Fruit fly (Drosophila melanogaster) whole organism, embryonic: ENCODE results near the gene CG43658.

Experiments used
- B-H1 ChIP-seq: fragments of 200-800 bp; sonication (Bioruptor generic); IDR thresholded peaks from 3 replicates; pipeline ENCODE4 v1.3.6; 2022; ENCODE audit warnings: missing biosample characterization, missing genetic modification characterization
- CG1024 ChIP-seq: fragments of 200-800 bp; sonication (Bioruptor generic); IDR thresholded peaks from 2 replicates; pipeline ENCODE4 v1.3.6; 2022; ENCODE audit warnings: missing biosample characterization, missing genetic modification characterization
- CG10267 ChIP-seq: fragments of 200-800 bp; sonication (Bioruptor generic); optimal IDR thresholded peaks from 2 replicates; lab custom pipeline; 2018; ENCODE audit warnings: missing biosample characterization, mild to moderate bottlenecking, missing genetic modification characterization, moderate library complexity
- CG12299 ChIP-seq: fragments of 200-800 bp; sonication (Bioruptor generic); optimal IDR thresholded peaks from 2 replicates; lab custom pipeline; 2018; ENCODE audit warnings: missing biosample characterization, mild to moderate bottlenecking, missing genetic modification characterization
- CG13296 ChIP-seq: fragments of 200-800 bp; sonication (Bioruptor generic); optimal IDR thresholded peaks from 3 replicates; lab custom pipeline; 2018; ENCODE audit warnings: missing biosample characterization, mild to moderate bottlenecking, missing genetic modification characterization
- CG13424 ChIP-seq: fragments of 200-800 bp; sonication (Bioruptor generic); optimal IDR thresholded peaks from 2 replicates; lab custom pipeline; 2019; ENCODE audit warnings: missing biosample characterization, mild to moderate bottlenecking, missing genetic modification characterization, moderate library complexity
- CG14710 ChIP-seq: fragments of 200-800 bp; sonication (Bioruptor generic); optimal IDR thresholded peaks from 3 replicates; lab custom pipeline; 2019; ENCODE audit warnings: missing biosample characterization, mild to moderate bottlenecking, missing genetic modification characterization, moderate library complexity
- CG15269 ChIP-seq: fragments of 200-800 bp; sonication (Bioruptor generic); optimal IDR thresholded peaks from 2 replicates; lab custom pipeline; 2018; ENCODE audit warnings: missing biosample characterization, mild to moderate bottlenecking, missing genetic modification characterization, moderate library complexity
- CG1603 ChIP-seq: fragments of 200-800 bp; sonication (Bioruptor generic); optimal IDR thresholded peaks from 2 replicates; lab custom pipeline; 2019; ENCODE audit warnings: missing biosample characterization, mild to moderate bottlenecking, missing genetic modification characterization, moderate library complexity
- CG17328 ChIP-seq: fragments of 200-800 bp; sonication (Bioruptor generic); IDR thresholded peaks from 2 replicates; pipeline ENCODE4 v1.3.6; 2022; ENCODE audit warnings: missing biosample characterization, missing genetic modification characterization
- CG18262 ChIP-seq: fragments of 200-800 bp; optimal IDR thresholded peaks from 3 replicates; lab custom pipeline; 2019; ENCODE audit warnings: missing biosample characterization, mild to moderate bottlenecking, missing genetic modification characterization, moderate library complexity
- CG32532 ChIP-seq: fragments of 200-800 bp; sonication (Bioruptor generic); IDR thresholded peaks from 2 replicates; pipeline ENCODE4 v1.3.6; 2022; ENCODE audit warnings: missing biosample characterization, missing genetic modification characterization
- CG6175 ChIP-seq: fragments of 200-800 bp; sonication (Bioruptor generic); IDR thresholded peaks from 3 replicates; pipeline ENCODE4 v1.3.6; 2022; ENCODE audit warnings: missing biosample characterization, missing genetic modification characterization
- CG6654 ChIP-seq: fragments of 200-800 bp; sonication (Bioruptor generic); optimal IDR thresholded peaks from 2 replicates; lab custom pipeline; 2017; ENCODE audit warnings: missing biosample characterization, mild to moderate bottlenecking, missing genetic modification characterization
- CG6791 ChIP-seq: fragments of 200-800 bp; sonication (Bioruptor generic); IDR thresholded peaks from 3 replicates; pipeline ENCODE4 v1.3.6; 2022; ENCODE audit warnings: missing biosample characterization, missing genetic modification characterization; ENCODE audit not compliant: partially characterized antibody
- CG7786 ChIP-seq: fragments of 200-800 bp; sonication (Bioruptor generic); optimal IDR thresholded peaks from 2 replicates; lab custom pipeline; 2016; ENCODE audit warnings: missing biosample characterization, missing genetic modification characterization
- CG7928 ChIP-seq: fragments of 200-800 bp; sonication (Bioruptor generic); optimal IDR thresholded peaks from 2 replicates; lab custom pipeline; 2017; ENCODE audit warnings: missing biosample characterization, mild to moderate bottlenecking, missing genetic modification characterization
- CG9932 ChIP-seq: fragments of 200-800 bp; sonication (Bioruptor generic); IDR thresholded peaks from 2 replicates; pipeline ENCODE4 v1.3.6; 2022; ENCODE audit warnings: missing biosample characterization, missing genetic modification characterization
- Dad ChIP-seq: fragments of 200-800 bp; sonication (Bioruptor generic); optimal IDR thresholded peaks from 3 replicates; lab custom pipeline; 2016; ENCODE audit warnings: missing biosample characterization, missing genetic modification characterization
- Dp ChIP-seq: fragments of 200-800 bp; sonication (Bioruptor generic); optimal IDR thresholded peaks from 2 replicates; lab custom pipeline; 2018; ENCODE audit warnings: missing biosample characterization, mild to moderate bottlenecking, missing genetic modification characterization, moderate library complexity
- H15 ChIP-seq: fragments of 200-800 bp; sonication (Bioruptor generic); IDR thresholded peaks from 3 replicates; pipeline ENCODE4 v1.3.6; 2022; ENCODE audit warnings: missing biosample characterization, missing genetic modification characterization
- HLH4C ChIP-seq: fragments of 200-800 bp; sonication (Bioruptor generic); IDR thresholded peaks from 3 replicates; pipeline ENCODE4 v1.3.6; 2022; ENCODE audit warnings: missing biosample characterization, missing genetic modification characterization; ENCODE audit not compliant: partially characterized antibody
- Hey ChIP-seq: fragments of 200-800 bp; sonication (Bioruptor generic); optimal IDR thresholded peaks from 3 replicates; lab custom pipeline; 2018; ENCODE audit warnings: missing biosample characterization, mild to moderate bottlenecking, missing genetic modification characterization
- Lim3 ChIP-seq: fragments of 200-800 bp; sonication (Bioruptor generic); IDR thresholded peaks from 2 replicates; pipeline ENCODE4 v1.3.6; 2022; ENCODE audit warnings: missing biosample characterization, missing genetic modification characterization
- Meics ChIP-seq: fragments of 200-800 bp; sonication (Bioruptor generic); optimal IDR thresholded peaks from 2 replicates; lab custom pipeline; 2017; ENCODE audit warnings: missing biosample characterization, mild to moderate bottlenecking, missing genetic modification characterization
- NFAT ChIP-seq: fragments of 200-800 bp; sonication (Bioruptor generic); IDR thresholded peaks from 2 replicates; pipeline ENCODE4 v1.3.6; 2022; ENCODE audit warnings: missing biosample characterization, missing genetic modification characterization
- Oaz ChIP-seq: fragments of 200-800 bp; sonication (Bioruptor generic); IDR thresholded peaks from 2 replicates; pipeline ENCODE4 v1.3.6; 2022; ENCODE audit warnings: missing biosample characterization, missing genetic modification characterization
- Poxn ChIP-seq: fragments of 200-800 bp; sonication (Bioruptor generic); IDR thresholded peaks from 2 replicates; pipeline ENCODE4 v1.3.6; 2022; ENCODE audit warnings: missing biosample characterization, missing genetic modification characterization
- TFAM ChIP-seq: fragments of 200-800 bp; sonication (Bioruptor generic); optimal IDR thresholded peaks from 2 replicates; lab custom pipeline; 2017; ENCODE audit warnings: missing biosample characterization, missing genetic modification characterization, inconsistent platforms
- dati ChIP-seq: fragments of 200-800 bp; sonication (Bioruptor generic); IDR thresholded peaks from 2 replicates; pipeline ENCODE4 v1.3.6; 2022; ENCODE audit warnings: missing biosample characterization, missing genetic modification characterization
- dpn ChIP-seq, 2 experiments: fragments of 200-800 bp; sonication (Bioruptor generic); optimal IDR thresholded peaks; 3 replicates each; lab custom pipeline; 2016; ENCODE audit warnings: missing biosample characterization in 2 of 2, missing genetic modification characterization in 2 of 2
- eve ChIP-seq, 2 experiments: fragments of >200 bp; optimal IDR thresholded peaks; 2 replicates each; lab custom pipeline; 2017; ENCODE audit warnings: missing biosample characterization in 2 of 2, missing genetic modification characterization in 2 of 2
- fu2 ChIP-seq: fragments of 200-800 bp; sonication (Bioruptor generic); optimal IDR thresholded peaks from 2 replicates; lab custom pipeline; 2016; ENCODE audit warnings: missing biosample characterization, missing genetic modification characterization
- gfzf ChIP-seq: fragments of 200-800 bp; sonication (Bioruptor generic); optimal IDR thresholded peaks from 2 replicates; lab custom pipeline; 2016; ENCODE audit warnings: missing biosample characterization, mild to moderate bottlenecking, missing genetic modification characterization, moderate library complexity
- hbn ChIP-seq: fragments of 200-800 bp; sonication (Bioruptor generic); IDR thresholded peaks from 2 replicates; pipeline ENCODE4 v1.3.6; 2022; ENCODE audit warnings: missing biosample characterization, missing genetic modification characterization; ENCODE audit not compliant: partially characterized antibody
- inv ChIP-seq: fragments of 200-800 bp; sonication (Bioruptor generic); IDR thresholded peaks from 2 replicates; pipeline ENCODE4 v1.3.6; 2022; ENCODE audit warnings: missing biosample characterization, missing genetic modification characterization; ENCODE audit not compliant: partially characterized antibody
- lilli ChIP-seq: fragments of 200-800 bp; sonication (Bioruptor generic); optimal IDR thresholded peaks from 3 replicates; lab custom pipeline; 2016; ENCODE audit warnings: missing biosample characterization, missing genetic modification characterization
- nmo ChIP-seq: fragments of 200-800 bp; sonication (Bioruptor generic); optimal IDR thresholded peaks from 2 replicates; lab custom pipeline; 2018; ENCODE audit warnings: missing biosample characterization, mild to moderate bottlenecking, missing genetic modification characterization, moderate library complexity
- nom ChIP-seq: fragments of 200-800 bp; sonication (Bioruptor generic); optimal IDR thresholded peaks from 2 replicates; lab custom pipeline; 2017; ENCODE audit warnings: missing biosample characterization, missing genetic modification characterization, mild to moderate bottlenecking, moderate library complexity, missing genetic modification reagents
- pho ChIP-seq: fragments of 200-800 bp; sonication (Bioruptor generic); optimal IDR thresholded peaks from 2 replicates; lab custom pipeline; 2016; ENCODE audit warnings: missing biosample characterization, missing genetic modification characterization
- sob ChIP-seq: fragments of 200-800 bp; sonication (Bioruptor generic); IDR thresholded peaks from 2 replicates; pipeline ENCODE4 v1.3.6; 2022; ENCODE audit warnings: missing biosample characterization, missing genetic modification characterization
- tio ChIP-seq: fragments of 200-800 bp; sonication (Bioruptor generic); optimal IDR thresholded peaks from 2 replicates; lab custom pipeline; 2017; ENCODE audit warnings: missing biosample characterization, missing genetic modification characterization, inconsistent platforms
- tna ChIP-seq: fragments of 200-800 bp; sonication (Bioruptor generic); IDR thresholded peaks from 2 replicates; pipeline ENCODE4 v1.3.6; 2022; ENCODE audit warnings: missing biosample characterization, missing genetic modification characterization; ENCODE audit not compliant: partially characterized antibody
- trh ChIP-seq: fragments of 200-800 bp; sonication (Bioruptor generic); optimal IDR thresholded peaks from 2 replicates; lab custom pipeline; 2016; ENCODE audit warnings: missing biosample characterization, missing genetic modification characterization
- unc-4 ChIP-seq: fragments of 200-800 bp; sonication (Bioruptor generic); IDR thresholded peaks from 2 replicates; pipeline ENCODE4 v1.3.6; 2022; ENCODE audit warnings: missing biosample characterization, missing genetic modification characterization; ENCODE audit not compliant: partially characterized antibody
- vnd ChIP-seq: fragments of 200-800 bp; sonication (Bioruptor generic); IDR thresholded peaks from 3 replicates; pipeline ENCODE4 v1.3.6; 2022; ENCODE audit warnings: missing biosample characterization, missing genetic modification characterization; ENCODE audit not compliant: partially characterized antibody
- wek ChIP-seq: fragments of 200-800 bp; sonication (Bioruptor generic); optimal IDR thresholded peaks from 3 replicates; lab custom pipeline; 2018; ENCODE audit warnings: missing biosample characterization, mild to moderate bottlenecking, missing genetic modification characterization, moderate library complexity

The CG43658 gene

DNA sequence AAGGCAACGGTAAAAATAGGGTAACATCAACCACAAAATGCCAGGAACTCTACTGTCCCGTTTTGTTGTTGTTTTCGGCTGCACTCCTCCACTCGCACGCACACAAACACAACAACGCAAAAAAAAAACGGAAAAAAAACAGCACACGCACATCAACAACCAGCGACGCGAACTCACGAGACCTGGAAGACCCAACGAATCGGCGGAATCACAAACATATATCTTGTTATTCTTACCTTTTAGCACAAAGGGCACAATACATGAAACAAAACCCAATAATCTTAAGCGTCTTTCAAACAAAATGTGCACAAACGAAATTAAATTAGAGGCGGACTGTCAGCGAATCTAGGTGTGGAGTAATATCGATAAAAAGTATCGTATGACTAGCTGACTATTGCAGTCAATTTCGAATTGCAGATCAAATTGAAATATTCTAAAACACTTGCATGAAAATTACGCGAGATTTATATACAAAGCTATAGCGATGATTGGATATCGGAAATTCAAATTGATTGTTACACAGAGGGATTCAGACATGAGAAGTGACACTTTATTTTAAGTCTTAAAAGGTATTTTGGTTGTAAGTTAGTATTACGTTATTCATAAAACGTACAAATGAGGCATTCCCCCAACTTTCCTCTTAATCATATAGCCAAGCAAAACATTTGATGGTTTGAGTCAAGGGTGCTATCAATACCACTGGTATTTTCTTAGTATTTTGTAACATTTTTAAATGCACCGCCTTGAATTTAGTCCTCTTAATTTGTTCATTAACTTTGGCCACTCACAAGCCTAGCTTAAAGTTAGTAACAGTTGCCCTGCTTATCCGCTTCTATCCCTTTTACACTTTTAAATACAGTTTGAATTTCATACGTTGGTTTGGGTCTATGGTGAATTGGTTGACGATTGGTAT lies 18.1 kb upstream of the CG43658 start, which contains the start of gene Ankle2 (continued):
- TF ChIP-seq fu2 (no peak), CG6654 (GFP tag; lab: Kevin White, UChicago) (peak; percentile 42), CG7786 (GFP tag; lab: Kevin White, UChicago) (no peak), Meics (GFP tag; lab: Kevin White, UChicago) (no peak), Dp (GFP tag; lab: Kevin White, UChicago) (peak; percentile 39), hbn (GFP tag; lab: Robert Waterston, UW) (peak; percentile 49; the same call in 1 of the 2 replicates), Hey (tag; lab: Kevin White, UChicago) (no peak), unc-4 (GFP tag; lab: Robert Waterston, UW) (peak; percentile 63; the same call in 1 of the 2 replicates), CG1024 (GFP tag; lab: Robert Waterston, UW) (no peak), HLH4C (GFP tag; lab: Robert Waterston, UW) (peak; percentile 54; the same call in 1 of the 3 replicates), vnd (GFP tag; lab: Robert Waterston, UW) (peak; percentile 49; the same call in 1 of the 3 replicates), Oaz (GFP tag; lab: Robert Waterston, UW) (no peak), CG9932 (peak; percentile 45; the same call in 1 of the 2 replicates), inv (GFP tag; lab: Robert Waterston, UW) (peak; percentile 53), CG14710 (peak; percentile 52), Poxn (GFP tag; lab: Robert Waterston, UW) (no peak), CG6175 (no peak), gfzf (GFP tag; lab: Kevin White, UChicago) (peak; percentile 90), CG1603 (tag; lab: Kevin White, UChicago) (no peak), TFAM (GFP tag; lab: Kevin White, UChicago) (no peak), H15 (GFP tag; lab: Robert Waterston, UW) (no peak), sob (GFP tag; lab: Robert Waterston, UW) (0 out of 2 replicates have a peak, but pooled peaks have one; percentile 12), CG7928 (GFP tag; lab: Kevin White, UChicago) (no peak), CG6791 (GFP tag; lab: Robert Waterston, UW) (peak; percentile 61)
- TF ChIP-seq, all 482 proteins: peak for 59

DNA sequence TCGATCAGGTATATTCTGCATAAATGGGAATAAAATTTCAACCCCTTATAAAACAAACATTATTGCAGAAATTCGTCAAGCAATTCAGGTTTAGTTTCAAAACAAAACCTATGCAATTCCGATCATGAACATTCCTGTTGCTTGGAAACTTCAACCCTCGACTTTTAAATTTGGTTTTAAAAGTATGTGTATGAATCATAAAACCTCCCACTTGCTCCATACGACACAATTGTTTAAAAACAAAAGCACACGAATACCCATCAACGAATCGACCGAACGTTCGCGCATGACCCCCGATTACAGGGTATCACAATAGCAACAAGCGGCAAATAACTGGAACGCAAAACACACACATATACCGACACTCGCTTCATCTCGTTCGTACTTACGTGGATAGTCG lies 17.1 kb upstream of the CG43658 start:
- TF ChIP-seq CG12299 (tag; lab: Kevin White, UChicago) (no peak), lilli (GFP tag; lab: Kevin White, UChicago) (peak; percentile 41), CG18262 (peak; percentile 39), NFAT (GFP tag; lab: Robert Waterston, UW) (no peak), CG32532 (GFP tag; lab: Robert Waterston, UW) (no peak), Lim3 (GFP tag; lab: Robert Waterston, UW) (no peak), pho (no peak), CG10267 (tag; lab: Kevin White, UChicago) (no peak), Dad (GFP tag; lab: Kevin White, UChicago) (no peak), tna (GFP tag; lab: Robert Waterston, UW) (no peak), CG17328 (GFP tag; lab: Robert Waterston, UW) (0 out of 2 replicates have a peak, but pooled peaks have one; percentile 10), CG13296 (GFP tag; lab: Kevin White, UChicago) (no peak), wek (GFP tag; lab: Kevin White, UChicago) (no peak), trh (GFP tag; lab: Kevin White, UChicago) (no peak), dati (GFP tag; lab: Robert Waterston, UW) (no peak), CG13424 (tag; lab: Kevin White, UChicago) (peak; percentile 11), B-H1 (GFP tag; lab: Robert Waterston, UW) (no peak), dpn (GFP tag; optimal IDR thresholded peaks at IDR 0.05; lab: Kevin White, UChicago) (peak in 1 of 2 experiments; percentile 37), hbn (GFP tag; lab: Robert Waterston, UW) (no peak), CG15269 (tag; lab: Kevin White, UChicago) (peak; percentile 19), tio (peak; percentile 5), nmo (GFP tag; lab: Kevin White, UChicago) (peak; percentile 25), eve (GFP tag; optimal IDR thresholded peaks at IDR 0.05; lab: Kevin White, UChicago) (no peak), nom (GFP tag; lab: Kevin White, UChicago) (no peak)
